Fruit fly (Drosophila melanogaster) Kc167 (cell line): Measurements from ENCODE around the gene Peritrophin-A.
"Not testable (repeated sequence)": the region's sequence is repeated elsewhere in the genome, so short reads cannot be mapped to it uniquely, and the experiment has no call there.

Source experiments
- h ChIP-seq: fragments of >200 bp; optimal IDR thresholded peaks from 3 replicates; lab custom pipeline; 2018; ENCODE audit warnings: missing external identifiers
- ttk ChIP-seq: sonication (Bioruptor generic); optimal IDR thresholded peaks from 2 replicates; lab custom pipeline; 2017; ENCODE audit warnings: missing external identifiers

dm6 chrX:20258939-20259338 lies 14.5 kb downstream of the Peritrophin-A start, which contains the start of gene CG42577:
- TF ChIP-seq ttk (lab: Kevin White, UChicago); h: not testable (repeated sequence)
